Worm (Caenorhabditis elegans) whole organism, dauer: Measurements from ENCODE around the gene Y46C8AM.1.

Source experiments
- unc-62 ChIP-seq: sonication (generic microtip); optimal IDR thresholded peaks from 2 replicates; lab custom pipeline; 2017; ENCODE audit warnings: missing biosample characterization, missing genetic modification reagents, missing genetic modification characterization

Gene Y46C8AM.1

DNA sequence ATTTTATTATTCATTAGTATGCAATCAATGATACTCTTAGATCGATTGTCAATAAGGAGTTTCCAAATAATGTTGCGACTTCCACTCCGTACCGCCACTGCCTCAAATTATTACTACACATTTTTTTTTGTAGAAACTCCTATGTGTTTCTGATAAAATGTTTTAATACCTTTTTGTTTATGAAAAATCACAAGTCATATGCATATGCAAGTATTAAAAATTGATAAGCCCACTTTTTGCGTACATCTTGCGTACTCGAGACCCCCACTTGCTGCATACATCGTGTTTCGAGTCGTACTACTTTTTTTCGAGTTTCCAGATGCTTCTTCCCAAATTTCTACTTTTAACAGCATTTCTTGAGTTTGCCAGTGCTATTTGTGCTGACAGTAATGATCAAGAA, 2.3 kb downstream of the Y46C8AM.1 start, which contains the start of gene clec-76:
TSS of gene clec-76 (plus strand) at position 234 of the 400 bp plus-strand sequence.
- no peak for TF ChIP-seq unc-62 (GFP tag; lab: Kevin White, UChicago)

DNA sequence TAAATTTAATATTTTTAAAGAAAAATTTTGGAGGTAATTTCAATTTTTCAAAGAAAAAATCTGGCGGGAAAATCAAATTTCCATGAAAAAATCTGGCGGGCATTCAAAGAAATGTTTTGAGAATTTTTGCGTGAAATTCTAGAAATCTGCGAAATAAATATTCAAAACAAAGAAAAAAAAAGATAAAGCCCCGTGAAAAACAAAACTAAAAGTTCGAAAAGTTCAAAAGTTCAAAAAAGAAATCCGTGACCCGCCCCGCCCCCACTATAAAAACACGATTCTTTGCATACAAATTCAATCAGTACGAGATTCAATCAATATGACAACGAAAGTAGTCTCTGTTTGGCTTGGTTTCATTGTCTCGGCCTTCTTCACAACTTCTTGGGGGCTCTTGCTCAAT, 10.4 kb downstream of the Y46C8AM.1 start, which contains the start of gene clec-79:
TSS of gene clec-79 (plus strand) at position 301 of the 400 bp plus-strand sequence.
- no peak for TF ChIP-seq unc-62 (GFP tag; lab: Kevin White, UChicago)

DNA sequence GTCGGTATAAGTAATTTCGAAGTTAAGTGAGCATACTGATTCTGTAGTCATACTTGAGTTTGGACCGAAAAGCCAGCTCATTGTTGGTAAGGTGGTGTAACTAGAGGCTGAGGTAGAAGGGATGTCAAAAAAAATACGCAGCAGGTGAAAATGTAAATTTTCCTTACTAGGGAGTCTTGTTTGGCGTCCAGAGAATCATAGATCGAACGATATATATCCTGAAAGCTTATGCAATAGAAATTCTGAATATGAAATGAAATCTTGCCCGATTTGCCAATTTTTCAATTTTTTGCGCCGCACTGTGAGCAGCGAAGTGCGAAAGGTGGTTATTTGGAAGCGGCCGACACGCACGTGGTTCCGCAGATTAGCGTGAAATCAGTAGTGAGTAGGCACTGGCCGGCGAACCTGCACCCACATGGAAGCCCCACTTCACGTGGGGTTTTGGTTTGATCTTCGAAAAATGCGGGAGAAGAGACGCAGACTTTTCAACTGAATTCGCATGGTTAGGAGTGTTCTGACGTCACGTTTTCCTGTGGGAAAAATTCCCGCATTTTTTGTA, 15.4 kb downstream of the Y46C8AM.1 start, which contains the start of gene srh-220:
TSS of gene srh-220 (minus strand) at position 51 of the 559 bp plus-strand sequence.
- no peak for TF ChIP-seq unc-62 (GFP tag; lab: Kevin White, UChicago)

DNA sequence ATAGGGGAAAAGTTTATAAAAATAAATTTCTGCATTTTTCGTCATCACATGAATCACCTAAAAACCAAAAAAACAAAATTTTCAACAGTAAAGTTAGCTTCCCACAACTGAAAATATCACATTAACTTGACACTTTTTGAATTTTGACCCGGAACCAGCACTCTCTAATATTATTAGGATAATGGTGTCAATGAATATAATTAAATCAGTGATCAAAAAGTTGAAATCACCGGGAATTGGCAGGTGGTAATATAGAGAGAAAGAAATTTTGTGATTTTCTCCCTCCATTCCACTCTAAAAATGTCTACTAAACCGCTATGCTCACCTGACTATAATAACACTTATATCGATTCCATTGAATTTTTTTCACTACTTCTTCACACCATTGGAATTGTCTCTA, 16.8 kb downstream of the Y46C8AM.1 start, which contains the start of gene srh-222:
TSS of gene srh-222 (plus strand) at position 301 of the 400 bp plus-strand sequence.
- TF ChIP-seq unc-62 (GFP tag; lab: Kevin White, UChicago), result no peak

DNA sequence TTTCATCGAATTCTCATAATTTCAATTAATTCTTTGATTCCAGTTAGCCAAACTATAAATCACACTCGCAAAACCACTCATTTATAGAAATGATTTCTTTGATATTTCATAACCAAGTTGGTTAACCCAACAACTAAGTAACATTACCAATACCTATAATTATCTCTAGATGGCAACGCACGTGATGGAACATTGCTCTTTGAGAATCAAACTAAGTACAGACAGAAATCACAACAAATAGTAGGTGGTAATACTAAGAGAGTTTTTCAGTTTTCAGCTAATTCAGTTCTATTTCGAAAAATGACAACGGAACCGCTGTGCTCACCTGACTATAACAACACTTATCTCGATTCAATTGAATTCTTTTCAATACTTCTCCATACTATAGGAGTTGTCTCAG, 18.9 kb downstream of the Y46C8AM.1 start, which contains the start of gene srh-223:
TSS of gene srh-223 (plus strand) at position 301 of the 400 bp plus-strand sequence.
- TF ChIP-seq unc-62 (GFP tag; lab: Kevin White, UChicago), result no peak

DNA sequence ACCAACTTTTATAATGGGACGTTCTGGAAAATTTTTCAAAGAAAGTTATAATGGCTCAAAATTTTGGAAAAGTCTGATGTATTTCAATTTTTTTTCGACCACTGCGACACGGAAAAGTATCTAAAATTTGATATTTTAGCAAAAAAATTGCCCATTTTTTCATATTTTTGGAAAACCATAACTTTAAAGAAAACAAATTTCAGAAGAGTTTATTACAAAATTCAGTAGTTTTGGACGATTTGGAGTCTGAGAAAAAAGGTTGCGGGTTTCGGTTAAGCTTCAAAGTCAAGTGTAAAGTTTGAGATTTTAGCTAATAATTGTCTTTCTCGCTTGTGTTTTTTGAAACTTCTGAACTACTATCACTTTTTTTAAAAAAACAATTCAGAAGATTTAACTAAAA, 25.4 kb downstream of the Y46C8AM.1 start:
- TF ChIP-seq unc-62 (GFP tag; lab: Kevin White, UChicago), result no peak

DNA sequence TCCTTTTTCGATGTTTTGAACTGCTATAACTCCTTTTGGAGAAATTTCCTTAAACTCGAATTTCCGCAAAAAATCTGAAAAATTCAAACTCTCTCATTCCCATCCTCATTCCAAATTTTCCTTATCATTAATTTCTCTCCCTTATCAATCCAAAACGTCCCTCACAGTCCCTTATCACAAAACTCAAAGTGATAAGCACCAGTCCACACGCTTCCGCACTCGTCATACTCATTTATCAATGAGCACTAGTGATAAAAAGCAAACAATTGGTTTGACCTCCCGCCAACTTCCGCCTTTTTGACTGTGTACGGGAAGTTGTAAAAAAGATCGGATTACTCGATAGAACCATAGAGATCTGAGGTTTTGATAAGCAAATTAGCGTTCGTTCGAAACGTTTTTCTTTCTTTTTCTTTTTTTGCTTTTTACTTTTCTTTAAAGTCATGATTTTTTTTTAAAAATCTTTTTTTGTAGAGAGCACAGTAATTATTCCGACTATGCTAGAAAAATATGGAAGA, 26.0 kb downstream of the Y46C8AM.1 start, which contains the start of gene clec-78:
TSS of gene clec-78 (plus strand) at position 465 of the 515 bp plus-strand sequence.
- no peak for TF ChIP-seq unc-62 (GFP tag; lab: Kevin White, UChicago)

DNA sequence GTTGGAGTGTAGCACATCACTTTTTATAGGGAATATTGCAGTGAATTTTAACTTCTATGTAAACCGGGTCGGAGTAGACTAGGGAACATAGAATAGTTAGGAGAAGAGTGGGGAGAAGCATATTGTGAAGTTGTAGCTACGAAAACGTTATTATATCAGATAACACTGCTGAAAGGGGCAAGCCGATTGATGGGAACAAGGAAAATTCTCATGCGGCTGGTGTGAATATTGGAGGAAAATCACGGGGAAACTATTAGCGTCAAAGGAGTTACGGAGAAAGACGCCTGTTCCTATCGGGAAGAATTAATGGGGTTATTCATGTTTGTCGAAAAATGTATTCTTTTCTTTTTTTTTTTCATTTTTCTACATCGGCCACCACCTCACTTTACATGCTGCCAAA, 30.6 kb downstream of the Y46C8AM.1 start, which contains the start of gene F47C12.6:
TSS of gene F47C12.6 (minus strand) at position 101 of the 400 bp plus-strand sequence.
- no peak for TF ChIP-seq unc-62 (GFP tag; lab: Kevin White, UChicago)

DNA sequence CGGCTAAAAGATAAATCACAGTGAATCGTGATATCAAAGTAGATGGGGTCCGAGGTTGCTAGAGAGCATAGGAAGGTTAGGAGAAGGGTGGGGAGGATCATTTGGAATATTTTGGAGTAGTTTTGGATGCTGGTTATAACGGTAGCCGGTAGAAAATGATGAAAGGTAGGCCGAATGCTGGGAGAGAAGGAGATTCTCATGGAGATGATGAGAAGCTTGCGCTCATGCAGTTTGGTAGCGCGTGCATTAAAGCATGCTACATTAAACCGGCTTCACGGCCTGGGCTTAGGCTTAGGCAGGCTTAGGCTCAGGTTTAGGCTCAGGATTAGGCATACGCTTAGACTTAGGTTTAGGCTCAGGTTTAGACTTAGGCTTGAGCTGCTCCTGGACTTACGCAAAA, 31.6 kb downstream of the Y46C8AM.1 start, which contains the start of gene F47C12.13:
TSS of gene F47C12.13 (minus strand) at position 101 of the 400 bp plus-strand sequence.
- no peak for TF ChIP-seq unc-62 (GFP tag; lab: Kevin White, UChicago)

DNA sequence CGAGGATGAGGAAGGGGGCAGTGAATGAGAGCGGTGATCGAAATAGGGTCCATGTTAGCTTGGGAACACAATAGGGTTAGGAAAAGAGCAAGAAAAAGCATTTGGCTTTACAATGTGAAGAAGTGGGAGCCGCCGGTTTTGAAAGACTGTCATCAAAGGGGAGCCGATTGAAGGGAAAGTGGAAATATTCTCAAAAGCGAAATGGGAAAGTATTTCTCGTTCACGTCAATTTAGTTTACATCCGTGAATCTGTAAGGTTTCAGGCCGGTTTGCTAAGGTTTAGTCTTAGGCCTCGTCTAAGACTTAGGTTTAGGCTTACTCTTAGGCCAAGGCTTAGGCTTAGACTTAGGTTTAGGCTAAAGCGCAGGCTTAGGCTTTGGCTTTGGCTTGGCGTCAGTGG, 32.7 kb downstream of the Y46C8AM.1 start, which contains the start of gene F47C12.7:
TSS of gene F47C12.7 (minus strand) at position 101 of the 400 bp plus-strand sequence.
- no peak for TF ChIP-seq unc-62 (GFP tag; lab: Kevin White, UChicago)

DNA sequence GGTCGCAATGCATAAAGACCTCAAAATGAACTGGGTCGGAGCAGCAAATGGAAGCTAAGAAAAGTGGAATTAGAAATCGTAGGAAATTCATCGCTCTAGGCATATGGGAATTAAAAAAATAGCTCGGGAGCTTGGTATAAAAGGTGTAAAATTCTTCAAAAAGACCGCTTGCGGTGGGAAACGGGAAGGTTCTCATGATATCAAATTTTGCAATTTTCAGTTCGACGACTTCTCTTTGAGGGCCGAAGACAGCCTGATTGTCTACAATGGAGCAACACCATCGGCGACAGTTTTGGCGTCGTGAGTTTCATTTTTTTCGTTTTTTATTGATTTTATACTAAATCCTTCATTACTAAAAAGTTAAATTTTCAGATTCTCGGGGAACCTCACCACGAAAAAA, 35.8 kb downstream of the Y46C8AM.1 start, which contains the start of gene F47C12.8:
TSS of gene F47C12.8 (minus strand) at position 101 of the 400 bp plus-strand sequence.
- TF ChIP-seq unc-62 (GFP tag; lab: Kevin White, UChicago), result no peak

DNA sequence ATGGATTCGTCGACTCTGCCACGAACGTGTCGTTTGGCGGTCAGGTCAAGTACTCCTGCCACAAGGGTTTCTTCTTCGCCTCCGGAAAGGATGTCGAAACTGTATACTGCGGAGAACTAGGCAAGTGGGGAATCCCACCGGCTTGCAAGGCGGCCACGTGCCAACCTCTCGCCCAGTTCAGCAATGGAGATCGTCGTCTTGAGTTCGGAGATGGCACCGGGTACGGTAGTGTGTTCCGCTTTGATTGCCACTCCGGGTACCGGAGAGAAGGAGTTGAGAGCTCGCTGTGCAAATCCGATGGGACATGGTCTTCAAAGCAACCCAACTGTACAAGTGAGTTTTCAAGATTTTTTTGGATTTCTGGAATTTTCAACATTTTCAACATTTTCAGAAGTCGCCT, 37.0 kb downstream of the Y46C8AM.1 start:
- TF ChIP-seq unc-62 (GFP tag; lab: Kevin White, UChicago), result no peak

DNA sequence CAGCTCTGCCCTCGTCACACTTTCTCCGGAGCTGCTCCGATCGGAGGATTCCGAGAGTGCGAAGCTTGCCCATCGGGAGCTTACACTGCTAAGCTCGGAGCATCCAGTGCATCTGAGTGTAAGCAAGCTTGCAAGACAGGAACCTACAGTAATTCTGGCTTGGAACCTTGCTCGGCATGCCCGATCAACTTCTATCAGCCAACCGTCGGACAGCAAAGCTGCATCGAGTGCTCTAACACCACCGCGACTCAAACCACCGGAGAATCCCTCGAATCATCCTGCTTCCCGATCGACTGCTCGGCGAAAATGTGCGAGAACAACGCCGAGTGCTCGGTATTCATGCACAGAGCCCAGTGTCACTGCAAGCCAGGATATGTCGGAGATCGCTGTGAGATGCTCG, 41.5 kb downstream of the Y46C8AM.1 start:
- TF ChIP-seq unc-62 (GFP tag; lab: Kevin White, UChicago), result no peak

DNA sequence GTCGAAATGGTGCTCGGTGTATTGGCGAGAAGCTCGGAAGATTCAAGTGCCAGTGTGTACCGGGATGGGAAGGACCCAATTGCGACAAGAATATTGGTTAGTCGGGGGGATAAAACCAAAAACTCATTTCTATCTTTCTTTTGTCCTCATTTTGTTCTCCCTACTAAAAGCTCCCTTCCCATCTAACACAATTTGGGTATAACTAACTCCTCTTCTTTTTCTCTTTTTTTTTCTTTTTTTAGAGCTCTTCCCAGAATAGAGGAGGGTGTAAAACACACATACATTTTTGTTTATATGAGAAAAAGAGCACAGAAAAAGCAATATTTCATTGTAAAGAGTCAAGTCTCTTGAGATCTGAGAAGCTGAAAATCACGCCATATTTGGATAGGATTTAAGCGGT, 42.5 kb downstream of the Y46C8AM.1 start:
- no peak for TF ChIP-seq unc-62 (GFP tag; lab: Kevin White, UChicago)

DNA sequence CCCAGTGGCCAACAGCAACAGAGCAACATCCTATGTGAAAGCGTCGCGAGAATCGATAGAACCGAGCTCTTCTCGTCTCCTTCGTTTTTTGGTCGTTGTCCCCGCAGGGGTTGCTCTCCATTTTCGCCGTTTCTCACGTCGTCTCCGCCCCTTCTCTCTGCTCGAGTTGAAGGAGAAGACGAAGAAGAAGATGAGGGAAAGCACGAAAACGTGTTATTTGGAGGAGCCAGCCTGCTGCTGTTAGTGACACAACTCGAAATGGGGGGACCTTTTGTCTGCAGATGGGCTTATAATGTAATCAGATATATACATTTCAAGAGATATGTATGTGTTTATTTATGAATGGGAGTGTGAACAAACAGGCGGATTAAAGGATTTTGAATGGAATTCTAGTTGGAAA, 45.0 kb downstream of the Y46C8AM.1 start, which contains the start of gene W02C12.2:
TSS of gene W02C12.2 (minus strand) at position 277 of the 400 bp plus-strand sequence.
- TF ChIP-seq unc-62 (GFP tag; lab: Kevin White, UChicago), result no peak

DNA sequence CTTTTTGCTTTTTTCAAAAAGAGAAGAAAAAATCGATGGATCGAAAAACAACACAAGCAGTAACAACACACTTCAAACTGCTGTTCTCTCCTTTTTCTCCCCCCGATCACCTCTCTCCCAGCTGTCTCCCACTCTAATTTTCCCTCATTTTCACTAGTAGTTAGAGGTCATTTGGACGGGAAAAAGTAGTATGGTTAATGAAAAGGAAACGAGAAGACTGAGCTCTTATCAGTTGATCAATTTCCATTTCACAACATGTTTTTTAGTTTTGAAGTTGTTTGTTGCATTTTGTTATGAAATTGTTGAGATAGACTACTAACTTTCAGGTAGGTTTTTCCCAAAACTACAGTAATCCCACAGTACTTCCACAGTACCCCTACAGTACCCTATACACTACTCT, 45.8 kb downstream of the Y46C8AM.1 start:
- no peak for TF ChIP-seq unc-62 (GFP tag; lab: Kevin White, UChicago)
